Fruit fly (Drosophila melanogaster) S2 (cell line): ENCODE data around the gene CG31224.

Source experiments
- CG8478 ChIP-seq: fragments of >200 bp; optimal IDR thresholded peaks from 2 replicates; lab custom pipeline; 2018
- CTCF ChIP-seq, 2 experiments: fragments of >200 bp; optimal IDR thresholded peaks; 2 replicates each; lab custom pipeline; 2018

Gene CG31224

dm6 chr3R:18670441-18671111 lies 11.5 kb upstream of the CG31224 start:
- no peak for TF ChIP-seq CTCF (optimal IDR thresholded peaks at IDR 0.05; lab: Kevin White, UChicago)
- no peak for TF ChIP-seq CG8478 (lab: Kevin White, UChicago)

DNA sequence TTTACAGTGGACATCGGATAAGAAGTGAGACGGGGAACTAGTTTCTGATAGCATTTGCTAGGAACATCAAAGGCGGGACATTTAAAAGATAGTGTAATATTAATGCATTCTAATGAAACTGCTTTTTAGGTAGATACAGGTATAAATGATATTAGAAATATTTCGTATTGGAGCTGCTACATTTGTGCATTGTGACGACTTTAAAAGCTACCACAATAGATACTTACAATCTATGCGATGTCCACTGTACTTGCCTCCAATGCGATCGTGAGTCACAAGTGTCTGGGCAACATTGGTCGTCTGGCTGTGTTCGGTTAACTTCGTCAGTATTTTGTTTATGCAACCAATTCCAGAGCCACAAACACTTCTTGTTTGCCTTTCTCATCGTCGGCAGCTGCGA lies 10.7 kb upstream of the CG31224 start:
- TF ChIP-seq CTCF (optimal IDR thresholded peaks at IDR 0.05; lab: Kevin White, UChicago) (no peak), CG8478 (lab: Kevin White, UChicago) (no peak)

DNA sequence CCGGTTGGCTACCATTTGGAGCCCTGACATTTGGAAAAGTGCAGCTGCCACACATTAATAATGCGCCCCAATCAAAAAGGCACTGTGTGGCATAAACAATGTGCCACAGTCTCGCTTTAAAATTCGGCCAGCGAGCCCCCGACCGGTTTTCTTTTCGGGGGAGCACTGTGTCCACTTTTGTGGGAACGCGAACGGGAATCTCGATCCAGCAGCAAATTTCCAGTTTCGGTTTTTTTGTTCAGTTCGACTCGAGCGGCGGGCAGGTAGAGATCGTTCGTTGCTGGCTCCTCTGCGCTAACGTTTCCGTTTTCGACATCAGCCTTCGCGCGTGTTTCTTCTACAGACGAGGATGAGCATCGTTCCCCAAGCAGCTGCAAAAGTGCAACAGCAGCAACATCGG lies 10.0 kb upstream of the CG31224 start, which contains the start of gene CG7702:
Gene CG7702, plus strand, starts transcription at position 239 of the 400 bp plus-strand sequence.
- TF ChIP-seq CTCF (optimal IDR thresholded peaks at IDR 0.05; lab: Kevin White, UChicago) (no peak), CG8478 (lab: Kevin White, UChicago) (no peak)

DNA sequence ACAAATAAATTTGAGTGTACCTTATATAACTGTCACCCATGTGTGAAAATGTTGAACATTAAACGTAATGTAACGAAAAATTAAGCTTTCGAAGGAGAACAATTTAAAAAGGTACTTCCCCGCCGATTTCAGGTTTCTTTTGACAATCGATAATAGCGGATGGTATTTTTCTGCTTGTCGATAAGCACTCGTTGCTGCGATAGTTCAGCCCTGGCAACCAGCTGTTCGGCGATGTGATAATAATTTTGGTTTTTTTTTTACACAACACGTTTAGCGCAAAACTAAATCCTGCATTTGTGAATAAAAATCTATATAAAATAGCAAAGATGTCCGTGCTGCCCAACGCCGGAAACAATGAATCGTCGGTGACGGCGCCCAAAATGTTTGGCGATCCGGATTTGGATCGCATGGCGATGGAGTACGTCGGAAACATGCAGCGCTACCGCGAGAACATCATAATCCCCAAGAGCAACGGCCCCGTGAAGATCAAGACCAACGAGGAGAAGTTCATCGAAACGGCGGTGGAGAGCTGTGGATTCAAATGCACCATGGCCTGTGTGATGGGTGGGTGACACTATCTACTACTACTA lies 8.6 kb upstream of the CG31224 start, which contains the start of gene CG31229:
Gene CG31229, plus strand, starts transcription at position 194 of the 590 bp plus-strand sequence.
- TF ChIP-seq CG8478 (lab: Kevin White, UChicago) (no peak), CTCF (optimal IDR thresholded peaks at IDR 0.05; lab: Kevin White, UChicago) (no peak)

DNA sequence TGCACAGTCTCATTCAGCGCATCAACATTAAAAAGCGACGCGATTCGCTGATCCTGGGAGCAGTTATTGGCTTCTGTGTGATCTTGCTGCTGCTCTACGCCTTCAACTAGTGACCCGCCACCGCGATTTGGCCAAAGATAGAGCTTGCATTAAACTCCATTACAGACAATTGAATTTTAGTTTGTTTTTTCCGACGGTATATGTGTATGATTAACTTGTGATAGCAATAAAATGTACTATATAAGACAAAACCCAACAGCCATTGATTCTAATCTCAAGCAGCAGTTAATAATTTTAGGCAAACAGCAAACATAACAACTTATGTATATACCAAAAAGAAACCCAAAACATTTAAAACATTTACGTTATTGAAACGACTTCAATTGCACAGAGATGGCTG lies 6.0 kb upstream of the CG31224 start, which contains the start of gene CG31231:
Gene CG31231, plus strand, starts transcription at position 301 of the 400 bp plus-strand sequence.
- no peak for TF ChIP-seq CTCF (optimal IDR thresholded peaks at IDR 0.05; lab: Kevin White, UChicago)
- no peak for TF ChIP-seq CG8478 (lab: Kevin White, UChicago)

DNA sequence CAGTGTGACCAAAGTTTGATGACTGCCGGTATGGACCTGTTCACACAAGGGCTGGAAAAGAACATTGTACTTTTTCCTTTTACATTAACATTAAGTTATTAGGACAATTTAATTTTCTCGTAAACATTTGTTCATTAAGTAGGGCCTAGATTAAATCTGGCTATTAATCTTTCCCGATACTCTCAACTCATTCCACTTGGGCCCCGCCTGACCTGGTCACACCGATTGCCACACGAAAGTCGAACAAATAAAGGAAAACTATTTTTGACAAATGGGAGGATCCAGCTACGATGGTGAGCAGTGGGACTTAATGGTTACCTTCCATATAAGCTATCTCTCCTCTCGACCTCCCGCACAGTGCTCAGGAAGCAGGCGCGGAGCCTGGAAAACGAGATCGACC lies 4.4 kb upstream of the CG31224 start, which contains the start of the genes Cpsf73 and Gos28:
Gene Cpsf73, minus strand, starts transcription at position 28 of the 400 bp plus-strand sequence.
Gene Gos28, plus strand, starts transcription at position 214 of the 400 bp plus-strand sequence.
- TF ChIP-seq CG8478 (lab: Kevin White, UChicago) = no peak
- TF ChIP-seq CTCF (optimal IDR thresholded peaks at IDR 0.05; lab: Kevin White, UChicago) = peak in 1 of 2 experiments; percentile 18

DNA sequence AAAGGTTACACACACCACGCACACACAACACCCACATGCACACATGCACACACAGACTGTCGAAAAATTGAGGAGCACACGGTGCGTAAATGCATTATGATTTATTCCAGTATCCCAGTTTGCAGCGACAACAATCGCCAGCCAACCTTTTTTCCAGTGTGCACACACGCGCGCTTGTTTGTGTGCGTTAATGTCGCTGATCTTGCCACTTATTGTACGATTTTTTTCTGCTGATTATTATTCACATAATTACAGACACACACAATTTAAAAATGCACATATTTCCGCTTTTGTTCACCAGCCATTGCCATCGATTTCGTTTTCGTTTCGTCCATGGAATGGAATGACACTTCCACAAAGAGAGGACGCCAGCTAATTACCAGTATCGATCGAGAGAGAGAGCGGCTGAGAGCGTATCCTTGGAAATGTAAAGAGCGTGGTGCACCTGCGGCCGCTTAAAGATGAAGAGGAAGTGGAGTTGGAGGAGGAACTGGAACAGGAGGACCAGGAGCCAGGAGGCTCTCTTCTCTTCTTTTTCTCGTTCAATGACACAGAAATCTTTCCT lies 647 bp downstream of the CG31224 start:
- TF ChIP-seq CG8478 (lab: Kevin White, UChicago) (no peak), CTCF (optimal IDR thresholded peaks at IDR 0.05; lab: Kevin White, UChicago) (no peak)

DNA sequence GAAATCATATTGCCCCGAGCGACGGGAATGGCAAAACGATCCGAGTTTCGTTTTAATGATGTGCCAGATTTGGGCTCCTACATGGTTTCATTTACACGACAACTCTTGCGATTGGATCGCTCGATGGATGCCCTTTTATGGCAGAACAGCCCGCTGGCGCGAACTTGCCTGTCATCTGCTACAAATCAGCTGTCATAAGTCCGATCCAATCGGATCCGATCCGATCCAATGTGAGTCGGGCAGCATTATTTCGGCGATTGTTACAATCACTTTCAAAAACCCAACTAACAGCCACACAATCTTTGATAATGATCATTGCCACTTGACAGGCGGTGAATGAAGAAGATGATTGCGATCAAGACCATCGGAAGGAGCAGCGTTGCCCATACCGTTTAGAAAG lies 15.5 kb downstream of the CG31224 start:
- TF ChIP-seq CTCF (optimal IDR thresholded peaks at IDR 0.05; lab: Kevin White, UChicago) (no peak), CG8478 (lab: Kevin White, UChicago) (no peak)

DNA sequence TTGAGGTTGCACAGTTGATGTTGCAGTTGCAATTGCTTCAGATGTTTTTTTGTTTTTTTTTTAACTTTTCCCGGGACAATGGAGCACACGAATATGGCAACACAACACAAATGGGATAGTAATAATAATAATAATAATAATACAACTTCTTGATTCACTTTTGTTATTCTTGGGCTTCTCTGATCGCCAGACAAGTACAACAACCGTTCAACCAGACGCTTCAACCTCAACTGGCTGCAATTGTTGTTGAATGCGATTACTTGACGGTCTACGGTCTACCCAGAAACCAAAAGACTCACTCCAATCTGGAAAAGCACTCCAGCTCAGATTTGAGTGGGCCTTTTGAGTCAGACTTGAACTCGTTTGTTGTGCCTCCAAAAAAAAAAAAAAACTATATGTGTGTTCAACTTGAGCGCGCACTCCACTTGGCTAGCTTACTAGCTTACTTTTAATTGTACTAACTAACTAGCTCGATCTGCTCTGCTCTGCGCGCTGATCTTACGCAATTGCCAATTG lies 17.8 kb downstream of the CG31224 start, which contains the start of gene CG14301:
Gene CG14301, minus strand, starts transcription at position 216 of the 516 bp plus-strand sequence.
- no peak for TF ChIP-seq CG8478 (lab: Kevin White, UChicago)
- TF ChIP-seq CTCF (optimal IDR thresholded peaks at IDR 0.05; lab: Kevin White, UChicago) = no peak

DNA sequence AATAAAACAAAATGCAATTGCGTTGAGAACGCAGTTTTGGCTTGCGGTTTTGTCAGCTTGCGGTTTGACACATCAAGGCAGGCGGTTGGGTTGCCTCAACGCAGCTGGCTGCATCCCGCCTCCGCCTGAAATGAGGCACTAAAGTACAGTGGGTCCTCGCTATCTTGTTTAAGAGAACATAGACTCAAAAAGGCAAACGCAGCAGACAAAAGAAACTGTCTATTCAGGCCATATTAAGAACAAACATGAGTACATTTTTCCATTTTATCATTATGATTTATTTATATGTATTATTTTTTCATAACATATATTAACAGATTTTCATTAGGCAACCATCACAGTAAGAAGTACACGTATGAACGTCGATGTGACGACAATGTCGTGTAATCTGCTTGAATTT lies 19.4 kb downstream of the CG31224 start:
- TF ChIP-seq CG8478 (lab: Kevin White, UChicago) (no peak), CTCF (optimal IDR thresholded peaks at IDR 0.05; lab: Kevin White, UChicago) (no peak)

DNA sequence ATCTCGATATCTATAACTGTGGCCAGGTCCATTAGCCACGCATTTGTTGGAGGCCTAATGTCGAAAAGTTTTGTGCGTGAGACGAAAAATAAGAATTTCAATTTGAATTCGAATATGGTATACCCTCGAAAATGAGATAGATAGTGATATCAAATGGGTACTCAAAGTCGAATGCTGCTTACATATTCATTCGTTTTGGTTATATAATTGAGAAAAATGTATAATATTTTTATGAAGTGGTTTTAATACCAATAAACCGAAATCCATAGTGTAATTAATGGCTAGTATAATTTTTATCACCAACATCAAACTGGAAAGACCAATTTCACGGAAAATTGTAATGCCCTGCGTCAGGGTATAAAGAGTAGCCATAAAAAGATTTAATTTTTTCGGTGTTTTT lies 26.0 kb downstream of the CG31224 start:
- TF ChIP-seq CTCF (optimal IDR thresholded peaks at IDR 0.05; lab: Kevin White, UChicago) (no peak), CG8478 (lab: Kevin White, UChicago) (no peak)

DNA sequence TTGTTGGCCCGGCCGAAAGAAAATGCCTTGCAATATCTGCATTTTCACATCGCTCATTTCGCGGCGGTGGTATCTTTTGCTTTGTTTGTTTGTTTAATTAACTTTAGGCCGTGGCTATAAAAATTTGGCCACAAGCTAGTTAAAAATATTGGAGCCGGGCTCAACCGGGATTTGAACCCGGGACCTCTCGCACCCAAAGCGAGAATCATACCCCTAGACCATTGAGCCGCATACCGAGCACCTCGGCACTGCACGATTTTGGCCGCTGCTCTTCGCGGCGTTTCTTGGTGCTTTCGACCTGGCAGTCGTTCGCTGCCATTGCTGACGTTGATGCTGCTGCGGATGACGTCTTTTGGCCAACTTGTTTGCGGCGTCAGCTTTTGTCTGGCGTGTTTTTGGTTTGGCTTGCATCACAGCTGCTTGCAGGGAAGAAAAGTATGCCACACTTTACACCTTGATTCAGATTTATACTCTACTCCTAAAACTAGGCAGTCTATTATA lies 30.7 kb downstream of the CG31224 start:
- TF ChIP-seq CG8478 (lab: Kevin White, UChicago) (no peak), CTCF (optimal IDR thresholded peaks at IDR 0.05; lab: Kevin White, UChicago) (no peak)

DNA sequence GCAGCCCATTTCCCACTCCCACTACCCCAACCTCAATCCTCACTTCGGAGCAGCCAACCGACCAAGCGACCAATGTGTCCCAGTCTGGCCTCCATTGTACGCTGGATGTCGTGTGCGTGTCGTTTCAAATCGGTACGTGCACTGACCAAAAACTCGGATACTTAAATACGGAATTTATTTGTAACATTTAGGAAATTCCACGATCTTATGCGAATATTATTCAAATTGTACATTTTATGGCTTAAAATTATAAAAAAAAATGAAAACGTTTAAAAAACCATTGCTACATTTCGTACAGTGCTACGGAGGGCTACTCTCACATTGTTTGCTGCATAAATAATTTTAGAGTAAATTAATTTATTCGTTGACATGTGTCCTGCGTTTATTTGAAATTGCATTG lies 34.6 kb downstream of the CG31224 start:
- no peak for TF ChIP-seq CTCF (optimal IDR thresholded peaks at IDR 0.05; lab: Kevin White, UChicago)
- TF ChIP-seq CG8478 (lab: Kevin White, UChicago) = no peak

DNA sequence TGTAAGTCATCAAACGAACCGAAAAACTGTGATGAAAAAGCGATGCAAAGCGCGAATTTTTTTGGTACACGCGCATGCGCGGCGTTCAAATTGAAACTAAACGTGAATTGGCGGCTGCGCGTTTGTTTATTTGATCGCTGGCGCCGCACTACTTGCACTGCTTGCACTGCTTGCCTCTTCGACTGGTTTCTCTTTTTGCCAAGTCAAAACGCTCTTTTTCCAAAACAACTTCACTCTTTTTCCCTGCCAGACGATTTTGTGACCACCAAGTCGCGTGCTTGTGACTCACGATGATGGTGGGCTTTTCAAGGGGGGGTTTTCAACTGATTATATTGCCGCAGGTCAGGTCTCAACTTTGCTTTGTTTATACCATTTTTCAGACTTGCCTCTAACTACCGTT lies 37.9 kb downstream of the CG31224 start, which contains the start of gene CG14304:
Gene CG14304, minus strand, starts transcription at position 98 of the 400 bp plus-strand sequence.
- TF ChIP-seq CTCF (optimal IDR thresholded peaks at IDR 0.05; lab: Kevin White, UChicago) (peak; percentile 6 to 18), CG8478 (lab: Kevin White, UChicago) (no peak)
